Worm (Caenorhabditis elegans) whole organism, L3 larva: Measurements from ENCODE around the gene Y55D9A.2.

Source experiments
- ama-1 ChIP-seq: fragments of 150-350 bp; optimal IDR thresholded peaks from 2 replicates; lab custom pipeline; 2018
- jun-1 ChIP-seq: fragments of 150-350 bp; optimal IDR thresholded peaks from 2 replicates; lab custom pipeline; 2014; ENCODE audit warnings: missing biosample characterization, missing genetic modification reagents, missing genetic modification characterization
- mdl-1 ChIP-seq: fragments of 150-350 bp; optimal IDR thresholded peaks from 2 replicates; lab custom pipeline; 2014; ENCODE audit warnings: missing biosample characterization, missing genetic modification characterization
- nhr-11 ChIP-seq: fragments of 150-350 bp; optimal IDR thresholded peaks from 2 replicates; lab custom pipeline; 2014; ENCODE audit warnings: missing biosample characterization, missing genetic modification characterization
- nhr-12 ChIP-seq: fragments of 150-350 bp; optimal IDR thresholded peaks from 2 replicates; lab custom pipeline; 2014; ENCODE audit warnings: missing biosample characterization, missing genetic modification characterization
- nhr-23 ChIP-seq: fragments of 150-350 bp; optimal IDR thresholded peaks from 2 replicates; lab custom pipeline; 2014; ENCODE audit warnings: missing biosample characterization, missing genetic modification reagents, missing genetic modification characterization
- nhr-237 ChIP-seq: fragments of 150-350 bp; optimal IDR thresholded peaks from 2 replicates; lab custom pipeline; 2014; ENCODE audit warnings: missing biosample characterization, missing genetic modification characterization
- skn-1 ChIP-seq: fragments of 150-350 bp; optimal IDR thresholded peaks from 2 replicates; lab custom pipeline; 2014; ENCODE audit warnings: missing biosample characterization, missing genetic modification characterization
- snpc-4 ChIP-seq: fragments of 150-350 bp; optimal IDR thresholded peaks from 2 replicates; lab custom pipeline; 2014; ENCODE audit warnings: missing biosample characterization, missing genetic modification characterization
- tbx-2 ChIP-seq: sonication (generic microtip); optimal IDR thresholded peaks from 2 replicates; lab custom pipeline; 2016; ENCODE audit warnings: mild to moderate bottlenecking, missing genetic modification characterization, missing compliant biosample characterization
- ztf-4 ChIP-seq: fragments of 150-350 bp; optimal IDR thresholded peaks from 2 replicates; lab custom pipeline; 2014; ENCODE audit warnings: missing biosample characterization, missing genetic modification characterization

DNA sequence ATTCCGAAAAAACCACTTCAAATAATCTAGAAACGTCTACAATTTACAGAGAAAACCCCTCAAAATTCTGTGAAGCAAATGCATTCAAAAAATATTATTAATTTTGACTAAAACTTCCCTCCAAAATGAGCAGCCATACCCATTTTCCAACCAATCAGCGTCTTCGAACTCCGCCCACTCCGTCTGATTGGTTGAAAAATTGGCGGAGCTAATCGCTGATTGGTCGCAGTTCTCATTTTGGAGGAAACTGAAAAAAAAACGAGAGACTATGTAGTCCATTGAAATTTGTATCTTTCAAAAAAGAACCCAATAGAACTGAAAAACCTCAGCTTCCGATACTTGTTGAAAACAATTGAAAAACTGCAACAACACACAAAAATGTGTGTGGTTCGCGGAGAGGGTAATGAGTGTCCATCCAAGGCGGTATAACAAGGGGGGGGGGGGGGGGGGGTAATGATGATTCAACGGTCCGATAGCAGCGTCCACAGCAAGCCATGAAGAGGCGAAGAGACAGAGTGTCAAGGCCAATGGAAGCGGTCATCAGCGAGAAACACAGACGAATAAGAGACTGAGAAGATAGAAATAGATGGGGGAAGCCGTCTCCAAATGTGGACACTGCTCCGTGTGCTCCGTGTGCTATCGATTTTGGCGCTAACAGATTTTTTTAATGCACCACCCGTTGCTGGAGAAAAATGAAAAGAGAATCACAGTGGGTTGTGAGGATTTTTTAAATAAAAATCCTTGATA lies 11.9 kb upstream of the Y55D9A.2 start:
- TF ChIP-seq nhr-23 (tag; lab: Kevin White, UChicago) (no peak), snpc-4 (tag; lab: Kevin White, UChicago) (no peak), jun-1 (tag; lab: Kevin White, UChicago) (no peak), mdl-1 (tag; lab: Kevin White, UChicago) (no peak), ztf-4 (tag; lab: Kevin White, UChicago) (no peak), ama-1 (lab: Kevin White, UChicago) (no peak), nhr-12 (tag; lab: Kevin White, UChicago) (no peak), tbx-2 (tag; lab: Kevin White, UChicago) (no peak), nhr-11 (tag; lab: Kevin White, UChicago) (no peak), nhr-237 (tag; lab: Kevin White, UChicago) (no peak), skn-1 (tag; lab: Kevin White, UChicago) (no peak)
